Fruit fly (Drosophila melanogaster): ENCODE data around the gene CG33310.

CG33310 gene

DNA sequence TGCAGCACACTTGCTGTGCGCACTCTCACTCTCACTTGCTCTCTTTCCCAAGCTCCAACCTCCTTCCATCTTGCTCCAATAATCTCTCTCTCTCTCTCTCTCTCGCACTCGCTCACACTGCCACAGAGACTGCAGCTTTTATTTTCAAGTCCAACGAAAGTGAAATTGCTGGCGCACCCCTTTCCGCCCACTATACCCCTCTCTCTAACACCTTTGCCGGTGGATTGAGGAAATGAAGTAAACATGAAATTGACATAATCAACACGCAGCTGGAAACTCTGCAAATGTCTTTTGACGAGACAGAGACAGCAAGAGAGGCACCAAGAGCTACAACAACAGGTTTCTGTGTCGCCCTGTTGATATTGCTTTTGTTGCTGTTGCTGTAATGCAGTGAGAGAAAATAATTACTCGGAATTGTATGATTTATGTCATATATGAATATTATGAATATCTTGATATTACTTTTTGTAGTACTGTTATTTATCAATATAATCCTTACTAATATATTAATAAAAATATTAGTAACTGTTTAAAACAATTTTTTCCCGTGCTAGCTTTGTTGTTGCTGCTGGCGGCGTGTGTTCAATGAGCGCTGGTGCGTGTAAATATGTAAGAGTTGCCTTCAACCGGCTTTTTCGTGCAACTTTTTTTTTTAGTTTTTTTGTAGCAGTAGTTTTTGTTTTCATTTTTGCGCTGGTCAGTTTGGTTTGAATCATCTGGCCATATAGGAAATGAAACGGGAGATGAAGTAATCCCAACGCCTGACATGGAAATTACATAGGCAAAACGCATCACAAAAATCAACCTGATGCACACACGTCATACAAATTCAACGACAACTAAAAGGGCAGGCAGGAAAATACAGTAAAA is 30.9 kb upstream of the CG33310 start (continued):
- peak; percentile 93 for TF ChIP-seq CG13424 (tag; optimal IDR thresholded peaks at IDR 0.05)
- TF ChIP-seq chn (GFP tag; optimal IDR thresholded peaks at IDR 0.05): peak; percentile 63
- TF ChIP-seq CG14965 (GFP tag; optimal IDR thresholded peaks at IDR 0.05; ENCODE audit: borderline replicate concordance): no peak
- TF ChIP-seq pfk (GFP tag; optimal IDR thresholded peaks at IDR 0.05): peak; percentile 20
- peak; percentile 16 for TF ChIP-seq Elba2 (GFP tag; optimal IDR thresholded peaks at IDR 0.05)
- TF ChIP-seq jigr1 (GFP tag; IDR thresholded peaks at IDR 0.05): peak; percentile 89
- peak; percentile 87 for TF ChIP-seq Hmr (GFP tag; optimal IDR thresholded peaks at IDR 0.05)
- TF ChIP-seq HLHmδ (GFP tag; optimal IDR thresholded peaks at IDR 0.05): peak; percentile 93
- TF ChIP-seq CG15073 (GFP tag; optimal IDR thresholded peaks at IDR 0.05): peak; percentile 40
- TF ChIP-seq sens-2 (GFP tag; IDR thresholded peaks at IDR 0.05): peak; percentile 64; the same call in 1 of the 2 replicates
- TF ChIP-seq CG7786 (GFP tag; optimal IDR thresholded peaks at IDR 0.05): peak; percentile 9
- no peak for TF ChIP-seq Sin3A (optimal IDR thresholded peaks at IDR 0.05)
- TF ChIP-seq cg (GFP tag; optimal IDR thresholded peaks at IDR 0.05): no peak
- TF ChIP-seq ap (GFP tag; IDR thresholded peaks at IDR 0.05): peak; percentile 92
- peak; percentile 51 for TF ChIP-seq HmgD (GFP tag; optimal IDR thresholded peaks at IDR 0.05)
- TF ChIP-seq Med (GFP tag): peak; percentile 83
- peak; percentile 88 for TF ChIP-seq Fer1 (GFP tag; optimal IDR thresholded peaks at IDR 0.05)
- peak; percentile 89 for TF ChIP-seq CG6272 (GFP tag; IDR thresholded peaks at IDR 0.05)
- peak; percentile 87 for TF ChIP-seq CG1529 (GFP tag; optimal IDR thresholded peaks at IDR 0.05)
- TF ChIP-seq CG18011 (GFP tag; optimal IDR thresholded peaks at IDR 0.05): peak; percentile 55
- peak; percentile 21 for TF ChIP-seq da (GFP tag; optimal IDR thresholded peaks at IDR 0.05)
- TF ChIP-seq CG17912 (GFP tag; optimal IDR thresholded peaks at IDR 0.05): peak; percentile 52
- TF ChIP-seq CG7556 (GFP tag; optimal IDR thresholded peaks at IDR 0.05): peak; percentile 92
- TF ChIP-seq kay (GFP tag; optimal IDR thresholded peaks at IDR 0.05): peak; percentile 58
- peak; percentile 85 for TF ChIP-seq seq (GFP tag; IDR thresholded peaks at IDR 0.05)
- no peak for TF ChIP-seq p53 (GFP tag; optimal IDR thresholded peaks at IDR 0.05)
- no peak; the same call in 1 of the 2 replicates for TF ChIP-seq CG8765 (GFP tag; IDR thresholded peaks at IDR 0.05)
- TF ChIP-seq al (GFP tag; IDR thresholded peaks at IDR 0.05): peak; percentile 84
- peak; percentile 63 for TF ChIP-seq Atf3 (GFP tag; optimal IDR thresholded peaks at IDR 0.05)
- TF ChIP-seq CG11696 (GFP tag; IDR thresholded peaks at IDR 0.05): peak; percentile 82
- peak in 1 of 2 experiments; percentile 93 for TF ChIP-seq Eip74EF (GFP tag; optimal IDR thresholded peaks at IDR 0.05)
- TF ChIP-seq CG12744 (GFP tag; optimal IDR thresholded peaks at IDR 0.05): no peak
- peak; percentile 82 for TF ChIP-seq lbe (GFP tag; optimal IDR thresholded peaks at IDR 0.05)
- peak; percentile 44 for TF ChIP-seq Hand (GFP tag; optimal IDR thresholded peaks at IDR 0.05)
- peak; percentile 95 for TF ChIP-seq fd96Cb (tag; optimal IDR thresholded peaks at IDR 0.05)
- peak; percentile 89 for TF ChIP-seq zfh1 (GFP tag; IDR thresholded peaks at IDR 0.05)
- TF ChIP-seq grau (tag; optimal IDR thresholded peaks at IDR 0.05): peak; percentile 91
- TF ChIP-seq Antp (GFP tag; optimal IDR thresholded peaks at IDR 0.05): peak; percentile 16
- peak; percentile 81 for TF ChIP-seq CG11247 (GFP tag; IDR thresholded peaks at IDR 0.05)
- TF ChIP-seq Tbp (GFP tag; optimal IDR thresholded peaks at IDR 0.05): no peak
- no peak for TF ChIP-seq CkIIα-i1 (GFP tag; IDR thresholded peaks at IDR 0.05)
- peak; percentile 91 for TF ChIP-seq CG3065 (GFP tag; optimal IDR thresholded peaks at IDR 0.05)
- peak; percentile 70 for TF ChIP-seq CG17802 (tag; optimal IDR thresholded peaks at IDR 0.05)
- TF ChIP-seq CG12299 (tag; optimal IDR thresholded peaks at IDR 0.05): peak; percentile 82
- peak; percentile 68 for TF ChIP-seq toy (GFP tag; IDR thresholded peaks at IDR 0.05)
- peak; percentile 96 for TF ChIP-seq CG2712 (tag; optimal IDR thresholded peaks at IDR 0.05)
- TF ChIP-seq wek (GFP tag; optimal IDR thresholded peaks at IDR 0.05): peak; percentile 74
- peak; percentile 88 for TF ChIP-seq Nf-YA (GFP tag; IDR thresholded peaks at IDR 0.05)
- TF ChIP-seq Stat92E (GFP tag; optimal IDR thresholded peaks at IDR 0.05): peak in 1 of 3 experiments; percentile 70
